Fruit fly (Drosophila melanogaster) whole organism: ENCODE measurements around the gene Grx5.

ENCODE experiments used
- EcR ChIP-seq, 2 experiments: fragments of >200 bp; optimal IDR thresholded peaks; 2 replicates each; lab custom pipeline; 2017; ENCODE audit warnings: missing biosample characterization in 2 of 2, missing genetic modification characterization in 2 of 2, missing genetic modification reagents in 2 of 2
- pan ChIP-seq: fragments of >200 bp; optimal IDR thresholded peaks from 2 replicates; lab custom pipeline; 2017
- psq ChIP-seq: fragments of >200 bp; optimal IDR thresholded peaks from 2 replicates; lab custom pipeline; 2017
- usp ChIP-seq: fragments of >200 bp; optimal IDR thresholded peaks from 2 replicates; lab custom pipeline; 2017; ENCODE audit warnings: missing biosample characterization, missing genetic modification characterization, mixed read lengths

DNA sequence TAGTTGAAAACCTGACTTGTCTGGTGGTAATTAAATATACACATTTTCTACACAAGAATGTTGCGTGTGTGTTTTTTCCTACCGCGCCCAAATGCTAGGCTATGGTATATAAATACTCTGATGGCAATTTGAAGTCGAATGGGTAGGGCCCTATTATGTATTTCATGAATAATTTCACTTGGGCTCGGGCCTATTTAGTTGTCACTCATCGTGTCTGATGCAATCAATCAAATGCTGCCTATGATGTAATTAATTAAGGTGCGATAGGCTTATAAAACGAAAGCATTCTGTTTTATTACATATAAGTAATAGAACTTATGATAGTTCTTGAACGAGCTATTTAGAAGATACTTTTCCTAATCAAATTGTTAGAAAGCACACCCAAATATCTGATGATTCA lies 24.5 kb upstream of the Grx5 start:
- TF ChIP-seq usp (GFP tag; lab: Kevin White, UChicago) (no peak), pan (lab: Kevin White, UChicago) (no peak), EcR (GFP tag; optimal IDR thresholded peaks at IDR 0.05; lab: Kevin White, UChicago) (no peak), psq (lab: Kevin White, UChicago) (no peak)
